Worm (Caenorhabditis elegans) whole organism, L1 larva: Measurements from ENCODE around the gene T28A8.2.

Experiments
- ama-1 ChIP-seq: fragments of 150-350 bp; optimal IDR thresholded peaks from 2 replicates; lab custom pipeline; 2014
- blmp-1 ChIP-seq: fragments of 150-350 bp; optimal IDR thresholded peaks from 2 replicates; lab custom pipeline; 2014; ENCODE audit warnings: missing biosample characterization, missing genetic modification characterization
- fkh-10 ChIP-seq: sonication (generic microtip); optimal IDR thresholded peaks from 2 replicates; lab custom pipeline; 2017; ENCODE audit warnings: missing biosample characterization, missing genetic modification reagents, missing genetic modification characterization
- mep-1 ChIP-seq: fragments of 150-350 bp; optimal IDR thresholded peaks from 2 replicates; lab custom pipeline; 2014; ENCODE audit warnings: missing biosample characterization, missing genetic modification characterization
- nhr-76 ChIP-seq: sonication (generic microtip); optimal IDR thresholded peaks from 2 replicates; lab custom pipeline; 2017; ENCODE audit warnings: missing biosample characterization, missing genetic modification characterization
- nhr-84 ChIP-seq: sonication (generic microtip); optimal IDR thresholded peaks from 2 replicates; lab custom pipeline; 2017; ENCODE audit warnings: missing biosample characterization, missing genetic modification characterization
- nhr-90 ChIP-seq: sonication (generic microtip); optimal IDR thresholded peaks from 2 replicates; lab custom pipeline; 2016; ENCODE audit warnings: mild to moderate bottlenecking, missing genetic modification characterization, missing compliant biosample characterization; ENCODE audit not compliant: poor library complexity
- pqm-1 ChIP-seq: sonication (generic microtip); optimal IDR thresholded peaks from 3 replicates; lab custom pipeline; 2017; ENCODE audit warnings: missing biosample characterization, missing genetic modification characterization
- rnt-1 ChIP-seq: sonication (generic microtip); optimal IDR thresholded peaks from 2 replicates; lab custom pipeline; 2016; ENCODE audit warnings: mild to moderate bottlenecking, missing genetic modification characterization, moderate library complexity, missing compliant biosample characterization
- unc-62 ChIP-seq: fragments of 150-350 bp; optimal IDR thresholded peaks from 2 replicates; lab custom pipeline; 2014; ENCODE audit warnings: missing biosample characterization, missing genetic modification reagents, missing genetic modification characterization
- xbp-1 ChIP-seq: sonication (generic microtip); optimal IDR thresholded peaks from 2 replicates; lab custom pipeline; 2016; ENCODE audit warnings: missing genetic modification characterization, missing compliant biosample characterization

DNA sequence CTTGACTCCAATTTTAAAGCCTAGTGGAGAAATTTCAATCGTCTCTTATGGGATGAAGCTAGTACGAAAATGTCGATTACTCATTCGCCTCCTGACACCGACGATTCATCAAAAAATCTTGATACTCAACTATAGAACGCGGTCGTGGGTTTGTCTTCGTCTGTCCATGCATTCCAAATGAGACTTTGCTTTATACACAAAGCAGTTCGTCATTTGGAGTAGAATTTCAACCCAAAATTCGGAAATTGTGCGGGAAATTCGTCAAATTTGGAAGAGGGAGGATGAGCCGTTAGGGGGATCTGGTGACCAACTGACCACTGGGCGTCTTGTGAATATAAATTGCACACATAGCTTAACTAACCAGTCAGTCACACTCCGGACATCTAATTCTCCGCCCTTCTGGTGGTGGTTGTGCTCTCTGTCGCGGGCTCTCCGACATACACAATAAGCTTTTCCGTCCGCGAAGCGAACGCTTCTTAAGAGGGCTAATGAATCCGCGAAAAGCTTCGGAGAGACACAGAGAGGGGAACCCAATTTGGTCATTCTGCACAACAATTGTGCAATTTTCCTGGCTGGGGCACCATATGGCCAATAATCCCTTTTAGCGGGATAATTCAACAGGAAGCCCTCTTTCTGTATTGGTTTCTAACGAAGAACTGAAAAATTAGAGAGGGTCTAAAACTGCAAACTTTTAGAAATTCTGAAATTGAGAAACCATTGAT, 29.8 kb upstream of the T28A8.2 start:
- TF ChIP-seq rnt-1 (tag; lab: Kevin White, UChicago) = no peak
- TF ChIP-seq ama-1 = no peak
- TF ChIP-seq unc-62 (GFP tag; lab: Kevin White, UChicago) = no peak
- TF ChIP-seq blmp-1 (tag; lab: Kevin White, UChicago) = no peak
- TF ChIP-seq nhr-90 = no peak
- TF ChIP-seq nhr-84 = no peak
- no peak for TF ChIP-seq nhr-76
- TF ChIP-seq mep-1 (tag; lab: Kevin White, UChicago) = no peak
- TF ChIP-seq xbp-1 = no peak
- TF ChIP-seq fkh-10 = no peak
- TF ChIP-seq pqm-1 (tag; lab: Kevin White, UChicago) = no peak
